Fruit fly (Drosophila melanogaster): ENCODE measurements around the gene Yod1.

Yod1 gene

DNA sequence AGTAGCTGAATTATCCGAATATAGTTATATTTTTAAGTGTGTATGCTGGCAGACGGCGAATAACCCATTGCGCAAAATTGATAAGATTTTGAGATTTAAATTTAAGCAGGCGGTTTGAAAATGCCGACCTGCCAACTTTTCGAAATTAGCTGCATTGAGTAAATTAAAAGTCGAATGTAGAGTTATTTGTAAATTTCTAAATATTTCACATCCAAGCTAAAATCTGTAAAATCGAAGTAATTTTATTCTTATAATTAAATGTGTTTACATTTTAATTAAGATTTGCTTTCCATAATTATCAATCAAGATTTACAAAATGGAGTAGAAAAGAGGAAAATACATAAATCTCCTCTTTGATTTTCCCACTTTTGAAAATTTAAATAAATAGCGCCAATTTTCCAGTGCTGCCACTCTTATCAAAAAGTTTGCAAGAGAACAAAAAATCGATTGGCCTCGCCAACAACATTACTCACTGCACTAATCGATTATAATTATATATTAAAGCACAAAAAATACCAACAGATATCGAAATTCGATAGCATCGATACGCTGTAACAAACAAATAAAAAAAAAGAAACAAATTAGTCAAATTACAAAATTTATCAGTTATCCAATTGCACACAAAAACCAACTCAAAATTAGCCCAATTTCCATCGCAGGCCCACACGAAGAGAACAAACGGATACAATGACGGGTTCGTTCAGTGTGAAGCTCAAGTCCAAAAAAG is at the start of gene Yod1:
Gene Yod1 (plus strand): TSS at position 168 of the 727 bp plus-strand sequence.
- TF ChIP-seq CrebA (GFP tag; optimal IDR thresholded peaks at IDR 0.05; ENCODE audit: borderline replicate concordance) (no peak), fru (GFP tag; optimal IDR thresholded peaks at IDR 0.05) (peak; percentile 1), Jra (GFP tag; optimal IDR thresholded peaks at IDR 0.05) (peak; percentile 0), OdsH (GFP tag; optimal IDR thresholded peaks at IDR 0.05) (no peak), sage (GFP tag; optimal IDR thresholded peaks at IDR 0.05) (peak; percentile 28)

DNA sequence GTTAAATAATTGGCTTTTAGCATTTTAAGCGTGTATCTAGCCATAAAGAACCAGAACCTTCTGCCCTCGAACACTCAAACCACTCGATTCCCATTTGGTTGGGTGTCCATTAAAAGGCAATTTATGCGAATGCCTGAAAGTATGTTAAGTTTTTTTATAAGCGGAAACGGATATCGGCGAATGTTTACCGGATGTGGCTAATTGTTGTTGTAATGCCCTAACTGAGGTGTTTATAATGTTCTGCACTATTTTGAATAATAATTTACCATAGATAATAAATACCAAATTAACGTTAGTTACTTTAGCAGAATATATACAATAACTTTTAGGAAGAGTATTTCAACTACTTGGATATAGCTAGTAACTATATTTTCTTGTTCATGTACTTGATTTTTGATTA is 37.0 kb upstream of the Yod1 start:
- peak; percentile 18 for TF ChIP-seq Sp1 (GFP tag; optimal IDR thresholded peaks at IDR 0.05)
- no peak for TF ChIP-seq Myc (optimal IDR thresholded peaks at IDR 0.05)

DNA sequence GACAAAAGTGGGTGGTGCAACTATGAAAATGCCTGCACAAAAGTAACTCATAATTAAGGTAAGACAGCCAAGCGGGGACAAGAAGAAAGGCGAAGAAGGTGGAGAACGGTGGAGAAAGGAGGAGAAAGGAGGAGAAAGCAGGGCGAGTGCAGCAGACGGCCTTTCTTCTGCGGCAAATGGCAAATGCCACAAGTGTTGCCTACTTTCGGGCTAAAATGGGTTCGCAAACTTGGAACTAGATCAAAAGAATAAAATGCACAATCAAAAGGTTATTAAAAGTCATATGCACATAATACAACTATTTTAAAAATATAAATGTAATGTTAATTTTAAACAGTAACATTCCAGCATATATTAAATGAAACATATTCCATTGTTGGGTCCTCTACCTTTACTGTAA is 31.6 kb upstream of the Yod1 start:
- no peak for TF ChIP-seq Abd-B (GFP tag; optimal IDR thresholded peaks at IDR 0.05)
- TF ChIP-seq h (GFP tag; optimal IDR thresholded peaks at IDR 0.05): no peak
- TF ChIP-seq rgr (GFP tag; optimal IDR thresholded peaks at IDR 0.05): no peak
- TF ChIP-seq sv (GFP tag; optimal IDR thresholded peaks at IDR 0.05): no peak
- no peak for TF ChIP-seq woc (GFP tag; optimal IDR thresholded peaks at IDR 0.05)
- no peak for TF ChIP-seq Hnf4 (GFP tag; optimal IDR thresholded peaks at IDR 0.05)
- no peak for TF ChIP-seq CG32264 (GFP tag; optimal IDR thresholded peaks at IDR 0.05)
- TF ChIP-seq Dif (GFP tag; optimal IDR thresholded peaks at IDR 0.05; ENCODE audit: partially characterized antibody): no peak
- TF ChIP-seq fru (GFP tag; optimal IDR thresholded peaks at IDR 0.05): no peak

DNA sequence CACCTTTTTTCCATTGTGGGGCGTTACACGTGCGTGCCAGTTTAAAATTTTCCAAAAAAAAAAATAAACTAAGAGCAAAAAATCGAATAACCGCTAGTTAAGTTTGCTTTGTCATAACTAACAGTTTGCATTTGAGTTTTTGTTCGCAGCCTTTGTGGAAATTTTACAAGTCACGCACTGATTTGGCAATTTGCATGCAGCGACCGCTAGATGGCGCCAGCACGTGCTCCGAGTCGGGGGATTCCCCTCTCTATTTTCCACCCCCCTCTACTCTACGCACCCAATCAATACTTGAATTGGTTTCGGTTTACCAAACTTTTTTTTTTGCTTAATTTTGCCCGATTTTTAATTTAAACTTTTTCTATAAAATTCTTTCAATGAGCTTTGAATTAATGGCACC is 8.5 kb upstream of the Yod1 start:
- TF ChIP-seq Myc (optimal IDR thresholded peaks at IDR 0.05) (no peak), Abd-B (GFP tag; optimal IDR thresholded peaks at IDR 0.05) (no peak), fru (GFP tag; optimal IDR thresholded peaks at IDR 0.05) (no peak), sage (GFP tag; optimal IDR thresholded peaks at IDR 0.05) (no peak), Dfd (GFP tag; optimal IDR thresholded peaks at IDR 0.05) (no peak), sv (GFP tag; optimal IDR thresholded peaks at IDR 0.05) (no peak), Sp1 (GFP tag; optimal IDR thresholded peaks at IDR 0.05) (no peak), Hr83 (GFP tag; optimal IDR thresholded peaks at IDR 0.05; ENCODE audit: poor library complexity, severe bottlenecking) (no peak), N (GFP tag; optimal IDR thresholded peaks at IDR 0.05) (no peak), Mio (GFP tag; optimal IDR thresholded peaks at IDR 0.05) (no peak), Vsx2 (GFP tag; optimal IDR thresholded peaks at IDR 0.05; ENCODE audit: partially characterized antibody) (no peak), ey (GFP tag; optimal IDR thresholded peaks at IDR 0.05) (no peak), br (GFP tag; optimal IDR thresholded peaks at IDR 0.05) (no peak), foxo (GFP tag; optimal IDR thresholded peaks at IDR 0.05) (no peak), lola (GFP tag; optimal IDR thresholded peaks at IDR 0.05) (no peak), OdsH (GFP tag; optimal IDR thresholded peaks at IDR 0.05) (no peak)

DNA sequence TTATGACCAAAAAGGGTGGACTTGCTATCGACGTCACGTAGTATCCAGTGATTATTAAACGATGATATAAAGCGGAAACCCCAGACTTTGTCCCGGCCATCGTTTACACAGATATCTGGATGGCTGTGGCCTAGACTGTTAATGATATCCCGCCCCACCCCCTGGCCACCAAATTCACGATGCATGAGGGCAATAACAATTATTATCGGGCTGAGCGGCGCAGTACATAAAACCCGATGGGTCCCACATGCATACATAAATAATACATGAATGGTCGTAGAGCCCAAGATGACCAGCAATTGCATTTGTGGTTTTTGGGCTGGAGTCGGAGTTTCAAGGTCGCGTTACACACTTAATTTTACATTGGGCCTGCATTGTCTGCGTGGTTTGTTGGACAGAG is 6.1 kb upstream of the Yod1 start:
- TF ChIP-seq N (GFP tag; optimal IDR thresholded peaks at IDR 0.05) (no peak), Vsx2 (GFP tag; optimal IDR thresholded peaks at IDR 0.05; ENCODE audit: partially characterized antibody) (no peak), Myc (optimal IDR thresholded peaks at IDR 0.05) (no peak), rgr (GFP tag; optimal IDR thresholded peaks at IDR 0.05) (no peak), woc (GFP tag; optimal IDR thresholded peaks at IDR 0.05) (no peak)

DNA sequence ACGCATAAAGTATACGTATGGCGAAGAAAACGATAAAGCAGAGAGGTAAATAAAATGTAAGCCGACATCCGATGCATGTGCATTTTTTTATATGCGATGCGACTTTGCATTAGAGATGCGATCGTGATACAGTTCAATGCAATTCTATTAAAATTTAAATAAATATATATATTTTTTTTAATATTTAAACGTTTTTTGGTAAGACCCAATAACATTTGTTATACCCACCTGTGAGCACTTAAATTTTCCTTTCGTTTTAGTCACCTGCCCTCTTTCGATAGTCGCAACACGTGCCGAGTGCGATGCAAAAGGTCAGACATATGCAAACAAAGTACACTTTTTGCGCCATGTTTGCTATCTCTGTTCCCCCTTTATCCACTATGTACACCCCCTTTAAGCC is 5.5 kb upstream of the Yod1 start:
- TF ChIP-seq usp (GFP tag; optimal IDR thresholded peaks at IDR 0.05) (no peak), pan (optimal IDR thresholded peaks at IDR 0.05) (no peak), jim (GFP tag; optimal IDR thresholded peaks at IDR 0.05) (no peak), brk (GFP tag; optimal IDR thresholded peaks at IDR 0.05) (no peak), lola (GFP tag; optimal IDR thresholded peaks at IDR 0.05) (no peak), ey (GFP tag; optimal IDR thresholded peaks at IDR 0.05) (no peak), CrebA (GFP tag; optimal IDR thresholded peaks at IDR 0.05; ENCODE audit: borderline replicate concordance) (no peak), HLH106 (tag; optimal IDR thresholded peaks at IDR 0.05) (peak; percentile 16), h (GFP tag; optimal IDR thresholded peaks at IDR 0.05) (peak; percentile 16), Dif (GFP tag; optimal IDR thresholded peaks at IDR 0.05; ENCODE audit: partially characterized antibody) (no peak), Rel (GFP tag; optimal IDR thresholded peaks at IDR 0.05) (no peak), Rel (tag; optimal IDR thresholded peaks at IDR 0.05) (no peak), Hnf4 (GFP tag; optimal IDR thresholded peaks at IDR 0.05) (no peak), fru (GFP tag; optimal IDR thresholded peaks at IDR 0.05) (peak; percentile 18), psq (GFP tag; optimal IDR thresholded peaks at IDR 0.05) (peak; percentile 65), tai (GFP tag; optimal IDR thresholded peaks at IDR 0.05) (no peak), dl (GFP tag; optimal IDR thresholded peaks at IDR 0.05; ENCODE audit: insufficient read depth in 1 of 2, partially characterized antibody in 2 of 2) (no peak), Hr78 (GFP tag; optimal IDR thresholded peaks at IDR 0.05) (no peak), dmrt93B (GFP tag; optimal IDR thresholded peaks at IDR 0.05) (no peak), foxo (GFP tag; optimal IDR thresholded peaks at IDR 0.05) (peak in 1 of 2 experiments; percentile 39), CG9705 (GFP tag; optimal IDR thresholded peaks at IDR 0.05) (no peak), Hr83 (GFP tag; optimal IDR thresholded peaks at IDR 0.05; ENCODE audit: poor library complexity, severe bottlenecking) (no peak), Myc (optimal IDR thresholded peaks at IDR 0.05) (no peak), rgr (GFP tag; optimal IDR thresholded peaks at IDR 0.05) (no peak), Abd-B (GFP tag; optimal IDR thresholded peaks at IDR 0.05) (no peak), dsf (GFP tag; optimal IDR thresholded peaks at IDR 0.05; ENCODE audit: borderline replicate concordance) (no peak)
